Fruit fly (Drosophila melanogaster) whole organism, embryonic: Measurements from ENCODE around the gene kri.

ENCODE experiments used
- CG10462 ChIP-seq: fragments of 200-800 bp; sonication (Bioruptor generic); optimal IDR thresholded peaks from 2 replicates; lab custom pipeline; 2016; ENCODE audit warnings: missing biosample characterization, missing genetic modification characterization
- CG10543 ChIP-seq: fragments of 200-800 bp; sonication (Bioruptor generic); optimal IDR thresholded peaks from 3 replicates; lab custom pipeline; 2017; ENCODE audit warnings: missing biosample characterization, mild to moderate bottlenecking, missing genetic modification characterization, moderate library complexity
- CG10565 ChIP-seq: fragments of 200-800 bp; sonication (Bioruptor generic); optimal IDR thresholded peaks from 3 replicates; lab custom pipeline; 2016; ENCODE audit warnings: missing biosample characterization, mild to moderate bottlenecking, missing genetic modification characterization
- CG11504 ChIP-seq: fragments of 200-800 bp; sonication (Bioruptor generic); optimal IDR thresholded peaks from 3 replicates; lab custom pipeline; 2019; ENCODE audit warnings: missing biosample characterization, mild to moderate bottlenecking, missing genetic modification characterization, moderate library complexity
- CG11723 ChIP-seq: fragments of 200-800 bp; sonication (Bioruptor generic); optimal IDR thresholded peaks from 2 replicates; lab custom pipeline; 2017; ENCODE audit warnings: missing biosample characterization, mild to moderate bottlenecking, missing genetic modification characterization
- CG12071 ChIP-seq: fragments of 200-800 bp; sonication (Bioruptor generic); optimal IDR thresholded peaks from 3 replicates; lab custom pipeline; 2018; ENCODE audit warnings: missing biosample characterization, mild to moderate bottlenecking, missing genetic modification characterization
- CG13894 ChIP-seq: fragments of 200-800 bp; sonication (Bioruptor generic); optimal IDR thresholded peaks from 3 replicates; lab custom pipeline; 2018; ENCODE audit warnings: missing biosample characterization, mild to moderate bottlenecking, missing genetic modification characterization, moderate library complexity
- CG14965 ChIP-seq: fragments of 200-800 bp; sonication (Bioruptor generic); optimal IDR thresholded peaks from 2 replicates; lab custom pipeline; 2016; ENCODE audit warnings: missing biosample characterization, missing genetic modification characterization, borderline replicate concordance
- CG15514 ChIP-seq: fragments of 200-800 bp; sonication (Bioruptor generic); optimal IDR thresholded peaks from 3 replicates; lab custom pipeline; 2017; ENCODE audit warnings: missing biosample characterization, missing genetic modification characterization, mild to moderate bottlenecking, moderate library complexity, missing genetic modification reagents
- CG16815 ChIP-seq: fragments of 200-800 bp; sonication (Bioruptor generic); optimal IDR thresholded peaks from 3 replicates; lab custom pipeline; 2017; ENCODE audit warnings: missing biosample characterization, mild to moderate bottlenecking, missing genetic modification characterization
- CG17186 ChIP-seq: fragments of 200-800 bp; sonication (Bioruptor generic); optimal IDR thresholded peaks from 3 replicates; lab custom pipeline; 2017; ENCODE audit warnings: missing biosample characterization, missing genetic modification reagents, missing genetic modification characterization
- CG2129 ChIP-seq: fragments of 200-800 bp; sonication (Bioruptor generic); IDR thresholded peaks from 2 replicates; pipeline ENCODE4 v1.3.6; 2022; ENCODE audit warnings: missing biosample characterization, missing genetic modification characterization; ENCODE audit not compliant: partially characterized antibody
- CG2199 ChIP-seq: fragments of 200-800 bp; sonication (Bioruptor generic); IDR thresholded peaks from 3 replicates; pipeline ENCODE4 v1.3.6; 2022; ENCODE audit warnings: missing biosample characterization, missing genetic modification characterization
- CG31365 ChIP-seq: fragments of 200-800 bp; sonication (Bioruptor generic); optimal IDR thresholded peaks from 2 replicates; lab custom pipeline; 2018; ENCODE audit warnings: missing biosample characterization, mild to moderate bottlenecking, missing genetic modification characterization
- CG32532 ChIP-seq: fragments of 200-800 bp; sonication (Bioruptor generic); IDR thresholded peaks from 2 replicates; pipeline ENCODE4 v1.3.6; 2022; ENCODE audit warnings: missing biosample characterization, missing genetic modification characterization
- CG34376 ChIP-seq: fragments of 200-800 bp; sonication (Bioruptor generic); optimal IDR thresholded peaks from 2 replicates; lab custom pipeline; 2018; ENCODE audit warnings: missing biosample characterization, mild to moderate bottlenecking, missing genetic modification characterization
- CG6854 ChIP-seq: fragments of 200-800 bp; sonication (Bioruptor generic); optimal IDR thresholded peaks from 3 replicates; lab custom pipeline; 2017; ENCODE audit warnings: missing biosample characterization, mild to moderate bottlenecking, missing genetic modification characterization
- CG7745 ChIP-seq: fragments of 200-800 bp; sonication (Bioruptor generic); optimal IDR thresholded peaks from 2 replicates; lab custom pipeline; 2018; ENCODE audit warnings: missing biosample characterization, mild to moderate bottlenecking, missing genetic modification characterization, moderate library complexity
- CG7839 ChIP-seq: fragments of 200-800 bp; sonication (Bioruptor generic); optimal IDR thresholded peaks from 3 replicates; lab custom pipeline; 2018; ENCODE audit warnings: missing biosample characterization, mild to moderate bottlenecking, missing genetic modification characterization, moderate library complexity
- D ChIP-seq, 2 experiments: fragments of 200-800 bp in 1 of 2; fragments of >200 bp in 1 of 2; sonication (Bioruptor generic) in 1 of 2; optimal IDR thresholded peaks; 2 replicates in 1 of 2; 3 replicates in 1 of 2; lab custom pipeline; 2017; ENCODE audit warnings: mild to moderate bottlenecking in 1 of 2, missing biosample characterization in 1 of 2, missing genetic modification characterization in 1 of 2, missing genetic modification reagents in 1 of 2
- Dad ChIP-seq: fragments of 200-800 bp; sonication (Bioruptor generic); optimal IDR thresholded peaks from 3 replicates; lab custom pipeline; 2016; ENCODE audit warnings: missing biosample characterization, missing genetic modification characterization
- Dek ChIP-seq: fragments of 200-800 bp; sonication (Bioruptor generic); optimal IDR thresholded peaks from 3 replicates; lab custom pipeline; 2019; ENCODE audit warnings: missing biosample characterization, mild to moderate bottlenecking, missing genetic modification characterization, moderate library complexity
- Dip3 ChIP-seq: fragments of 200-800 bp; sonication (Bioruptor generic); optimal IDR thresholded peaks from 3 replicates; lab custom pipeline; 2016; ENCODE audit warnings: missing biosample characterization, missing genetic modification characterization
- E2f1 ChIP-seq: fragments of 200-800 bp; sonication (Bioruptor generic); IDR thresholded peaks from 2 replicates; pipeline ENCODE4 v1.3.6; 2022; ENCODE audit warnings: missing biosample characterization, missing genetic modification characterization
- ERR ChIP-seq: fragments of 200-800 bp; sonication (Bioruptor generic); optimal IDR thresholded peaks from 2 replicates; lab custom pipeline; 2016; ENCODE audit warnings: missing biosample characterization, missing genetic modification characterization
- Eip74EF ChIP-seq, 2 experiments: fragments of 200-800 bp in 1 of 2; fragments of >200 bp in 1 of 2; sonication (Bioruptor generic) in 1 of 2; optimal IDR thresholded peaks; 2 replicates each; lab custom pipeline; 2017 to 2019; ENCODE audit warnings: missing biosample characterization in 2 of 2, missing genetic modification characterization in 2 of 2, mild to moderate bottlenecking in 1 of 2, moderate library complexity in 1 of 2
- Fer3 ChIP-seq: fragments of 200-800 bp; sonication (Bioruptor generic); optimal IDR thresholded peaks from 2 replicates; lab custom pipeline; 2018; ENCODE audit warnings: missing biosample characterization, mild to moderate bottlenecking, missing genetic modification characterization, moderate library complexity
- Hand ChIP-seq: fragments of 200-800 bp; sonication (Bioruptor generic); optimal IDR thresholded peaks from 2 replicates; lab custom pipeline; 2017; ENCODE audit warnings: mild to moderate bottlenecking, missing biosample characterization, missing genetic modification reagents, missing genetic modification characterization
- Kr ChIP-seq: fragments of 200-800 bp; sonication (Bioruptor generic); optimal IDR thresholded peaks from 2 replicates; lab custom pipeline; 2017; ENCODE audit warnings: missing biosample characterization, mild to moderate bottlenecking, missing genetic modification characterization
- MTF-1 ChIP-seq: fragments of 200-800 bp; sonication (Bioruptor generic); optimal IDR thresholded peaks from 2 replicates; lab custom pipeline; 2018; ENCODE audit warnings: missing biosample characterization, mild to moderate bottlenecking, missing genetic modification characterization, borderline replicate concordance
- Med ChIP-seq: fragments of 200-800 bp; sonication (Bioruptor generic); peaks from one replicate; lab custom pipeline; 2016; ENCODE audit warnings: missing biosample characterization, missing genetic modification characterization, mild to moderate bottlenecking, inconsistent platforms, moderate library complexity
- Poxn ChIP-seq: fragments of 200-800 bp; sonication (Bioruptor generic); IDR thresholded peaks from 2 replicates; pipeline ENCODE4 v1.3.6; 2022; ENCODE audit warnings: missing biosample characterization, missing genetic modification characterization
- Ravus ChIP-seq: fragments of 200-800 bp; sonication (Bioruptor generic); IDR thresholded peaks from 2 replicates; pipeline ENCODE4 v1.3.6; 2022; ENCODE audit warnings: missing biosample characterization, missing genetic modification characterization
- Rx ChIP-seq: fragments of 200-800 bp; sonication (Bioruptor generic); IDR thresholded peaks from 2 replicates; pipeline ENCODE4 v1.3.6; 2022; ENCODE audit warnings: missing biosample characterization, missing genetic modification characterization
- Trl ChIP-seq, 3 experiments: fragments of >200 bp in 2 of 3; fragments of 200-800 bp in 1 of 3; sonication (Bioruptor generic) in 1 of 3; optimal IDR thresholded peaks; 2 replicates in 1 of 3; 3 replicates in 2 of 3; lab custom pipeline; 2016 to 2017; ENCODE audit warnings: missing biosample characterization in 1 of 3, missing genetic modification characterization in 1 of 3
- YL-1 ChIP-seq: fragments of 200-800 bp; sonication (Bioruptor generic); optimal IDR thresholded peaks from 3 replicates; lab custom pipeline; 2017; ENCODE audit warnings: missing biosample characterization, mild to moderate bottlenecking, missing genetic modification characterization
- ap ChIP-seq: fragments of 200-800 bp; sonication (Bioruptor generic); IDR thresholded peaks from 2 replicates; pipeline ENCODE4 v1.3.6; 2022; ENCODE audit warnings: missing biosample characterization, missing genetic modification characterization
- cato ChIP-seq: fragments of 200-800 bp; sonication (Bioruptor generic); optimal IDR thresholded peaks from 2 replicates; lab custom pipeline; 2016; ENCODE audit warnings: missing biosample characterization, missing genetic modification characterization, borderline replicate concordance
- crp ChIP-seq, 2 experiments: fragments of 200-800 bp; sonication (Bioruptor generic); optimal IDR thresholded peaks; 2 replicates in 1 of 2; 3 replicates in 1 of 2; lab custom pipeline; 2017; ENCODE audit warnings: missing biosample characterization in 2 of 2, missing genetic modification characterization in 2 of 2, mild to moderate bottlenecking in 1 of 2, moderate library complexity in 1 of 2
- fu2 ChIP-seq: fragments of 200-800 bp; sonication (Bioruptor generic); optimal IDR thresholded peaks from 2 replicates; lab custom pipeline; 2016; ENCODE audit warnings: missing biosample characterization, missing genetic modification characterization
- hb ChIP-seq: fragments of 200-800 bp; sonication (Bioruptor generic); IDR thresholded peaks from 3 replicates; pipeline ENCODE4 v1.3.6; 2022; ENCODE audit warnings: missing biosample characterization, missing genetic modification characterization; ENCODE audit not compliant: partially characterized antibody
- onecut ChIP-seq: fragments of 200-800 bp; sonication (Bioruptor generic); IDR thresholded peaks from 2 replicates; pipeline ENCODE4 v1.3.6; 2022; ENCODE audit warnings: missing biosample characterization, missing genetic modification characterization
- ranshi ChIP-seq: fragments of 200-800 bp; sonication (Bioruptor generic); IDR thresholded peaks from 2 replicates; pipeline ENCODE4 v1.3.6; 2022; ENCODE audit warnings: missing biosample characterization, missing genetic modification characterization
- slp2 ChIP-seq: fragments of 200-800 bp; sonication (Bioruptor generic); optimal IDR thresholded peaks from 2 replicates; lab custom pipeline; 2016; ENCODE audit warnings: missing biosample characterization, missing genetic modification characterization
- sna ChIP-seq: fragments of 200-800 bp; sonication (Bioruptor generic); IDR thresholded peaks from 2 replicates; pipeline ENCODE4 v1.3.6; 2022; ENCODE audit warnings: missing biosample characterization, missing genetic modification characterization; ENCODE audit not compliant: partially characterized antibody
- tgo ChIP-seq: fragments of 200-800 bp; sonication (Bioruptor generic); IDR thresholded peaks from 3 replicates; pipeline ENCODE4 v1.3.6; 2022; ENCODE audit warnings: missing biosample characterization, missing genetic modification characterization
- tll ChIP-seq, 2 experiments: fragments of 200-800 bp in 1 of 2; fragments of >200 bp in 1 of 2; sonication (Bioruptor generic) in 1 of 2; optimal IDR thresholded peaks; 2 replicates each; lab custom pipeline; 2017 to 2019; ENCODE audit warnings: missing biosample characterization in 2 of 2, missing genetic modification characterization in 2 of 2, mild to moderate bottlenecking in 1 of 2, moderate library complexity in 1 of 2

kri gene

DNA sequence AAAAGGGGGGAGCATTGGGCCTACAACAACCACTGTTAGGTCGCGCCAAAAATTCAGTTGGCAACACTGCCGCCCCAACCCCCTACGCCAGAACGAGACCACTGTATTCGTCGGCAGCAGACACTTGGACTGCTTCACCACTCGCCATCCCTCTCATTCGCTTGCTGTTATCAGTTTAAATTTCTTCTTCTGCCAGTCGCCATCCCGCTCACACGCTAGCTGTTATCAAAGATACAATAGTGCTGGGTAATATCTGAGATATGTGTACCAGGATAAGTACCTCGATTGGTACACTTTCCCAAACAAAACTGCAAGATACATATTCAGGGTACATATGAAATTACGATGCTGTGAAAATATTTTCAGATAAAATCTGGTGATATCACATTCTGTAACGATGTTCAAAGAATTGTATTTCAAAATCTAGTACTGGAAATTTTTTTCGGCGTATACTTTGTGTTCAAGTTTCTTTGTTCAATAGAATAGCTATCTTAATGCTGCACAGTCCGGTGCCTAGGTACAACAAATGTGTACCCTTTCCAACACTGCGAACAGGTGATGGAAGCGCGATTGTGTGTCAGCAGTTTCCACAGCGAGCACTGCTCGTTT is 39.9 kb upstream of the kri start (continued):
- TF ChIP-seq Trl (optimal IDR thresholded peaks at IDR 0.05; lab: Kevin White, UChicago) (no peak), Trl (GFP tag; optimal IDR thresholded peaks at IDR 0.05; lab: Kevin White, UChicago) (peak; percentile 92), E2f1 (GFP tag; lab: Robert Waterston, UW) (peak; percentile 80), Dip3 (GFP tag; lab: Kevin White, UChicago) (peak; percentile 84), Dad (peak; percentile 76), Hand (peak; percentile 83), CG10565 (GFP tag; lab: Kevin White, UChicago) (peak; percentile 65), CG2129 (no peak), Dek (tag; lab: Kevin White, UChicago) (peak; percentile 78), Eip74EF (GFP tag; optimal IDR thresholded peaks at IDR 0.05; lab: Kevin White, UChicago) (peak in 1 of 2 experiments; percentile 82), slp2 (GFP tag; lab: Kevin White, UChicago) (peak; percentile 82), ERR (peak; percentile 88), CG7745 (no peak), CG17186 (GFP tag; lab: Kevin White, UChicago) (peak; percentile 61), Poxn (GFP tag; lab: Robert Waterston, UW) (no peak; the same call in 1 of the 2 replicates), tll (GFP tag; optimal IDR thresholded peaks at IDR 0.05; lab: Kevin White, UChicago) (no peak), CG16815 (GFP tag; lab: Kevin White, UChicago) (peak; percentile 71), sna (GFP tag; lab: Robert Waterston, UW) (no peak), CG11504 (tag; lab: Kevin White, UChicago) (no peak), ap (GFP tag; lab: Robert Waterston, UW) (peak; percentile 48; the same call in 1 of the 2 replicates), CG15514 (GFP tag; lab: Kevin White, UChicago) (peak; percentile 65), Fer3 (tag; lab: Kevin White, UChicago) (peak; percentile 85), CG11723 (GFP tag; lab: Kevin White, UChicago) (no peak), CG12071 (GFP tag; lab: Kevin White, UChicago) (no peak), CG31365 (peak; percentile 79), YL-1 (peak; percentile 90), Rx (peak; percentile 47), CG14965 (GFP tag; lab: Kevin White, UChicago) (no peak), Ravus (GFP tag; lab: Robert Waterston, UW) (peak; percentile 20; the same call in 1 of the 2 replicates), onecut (GFP tag; lab: Robert Waterston, UW) (no peak; the same call in 1 of the 2 replicates), Med (GFP tag; lab: Kevin White, UChicago) (peak; percentile 97), CG10543 (peak; percentile 94), CG10462 (GFP tag; lab: Kevin White, UChicago) (peak; percentile 79), Kr (no peak), CG32532 (GFP tag; lab: Robert Waterston, UW) (peak; percentile 75), D (optimal IDR thresholded peaks at IDR 0.05; lab: Kevin White, UChicago) (no peak), D (GFP tag; optimal IDR thresholded peaks at IDR 0.05; lab: Kevin White, UChicago) (peak; percentile 74), cato (GFP tag; lab: Kevin White, UChicago) (peak; percentile 75), CG7839 (tag; lab: Kevin White, UChicago) (peak; percentile 84), crp (GFP tag; optimal IDR thresholded peaks at IDR 0.05; lab: Kevin White, UChicago) (peak in 1 of 2 experiments; percentile 76), ranshi (peak; percentile 56; the same call in 1 of the 2 replicates), tgo (GFP tag; lab: Robert Waterston, UW) (peak; percentile 70), CG13894 (tag; lab: Kevin White, UChicago) (no peak), MTF-1 (no peak), CG34376 (GFP tag; lab: Kevin White, UChicago) (peak; percentile 94), CG6854 (GFP tag; lab: Kevin White, UChicago) (peak; percentile 67), CG2199 (GFP tag; lab: Robert Waterston, UW) (0 out of 3 replicates have a peak, but pooled peaks have one; percentile 23), hb (GFP tag; lab: Robert Waterston, UW) (no peak), fu2 (GFP tag; lab: Kevin White, UChicago) (peak; percentile 86)
